Worm (Caenorhabditis elegans) whole organism, L4 larva: Measurements from ENCODE around the gene F23F12.12.

Source experiments
- D1046.2 ChIP-seq: fragments of 200-800 bp; sonication (Bioruptor generic); IDR thresholded peaks from 2 replicates; pipeline ENCODE4 v1.3.6; 2022; ENCODE audit warnings: missing genetic modification characterization, missing compliant biosample characterization
- F49E8.2 ChIP-seq: sonication (generic microtip); optimal IDR thresholded peaks from 2 replicates; lab custom pipeline; 2016; ENCODE audit warnings: missing compliant biosample characterization, mild to moderate bottlenecking, missing genetic modification characterization, borderline replicate concordance
- Y105C5A.15 ChIP-seq: fragments of 200-800 bp; sonication (Bioruptor generic); IDR thresholded peaks from 2 replicates; pipeline ENCODE4 v1.3.6; 2022; ENCODE audit warnings: missing genetic modification characterization, missing compliant biosample characterization
- Y48G9A.11 ChIP-seq: fragments of 200-800 bp; sonication (Bioruptor generic); IDR thresholded peaks from 2 replicates; pipeline ENCODE4 v1.3.6; 2022; ENCODE audit warnings: missing genetic modification reagents, missing genetic modification characterization, missing compliant biosample characterization
- Y5F2A.4 ChIP-seq: fragments of 200-800 bp; sonication (Bioruptor generic); optimal IDR thresholded peaks from 2 replicates; lab custom pipeline; 2018; ENCODE audit warnings: mild to moderate bottlenecking, missing genetic modification characterization, missing compliant biosample characterization
- aha-1 ChIP-seq: fragments of 150-350 bp; peaks from one replicate; lab custom pipeline; 2014; ENCODE audit warnings: missing biosample characterization, missing genetic modification characterization
- aly-2 ChIP-seq: sonication (generic microtip); optimal IDR thresholded peaks from 2 replicates; lab custom pipeline; 2018; ENCODE audit warnings: missing biosample characterization, missing genetic modification characterization
- ama-1 ChIP-seq: fragments of 150-350 bp; optimal IDR thresholded peaks from 2 replicates; lab custom pipeline; 2014; ENCODE audit warnings: inconsistent platforms, mixed read lengths
- attf-4 ChIP-seq: sonication (generic microtip); optimal IDR thresholded peaks from 3 replicates; lab custom pipeline; 2017; ENCODE audit warnings: missing biosample characterization, missing genetic modification characterization
- ceh-28 ChIP-seq: fragments of 150-350 bp; optimal IDR thresholded peaks from 2 replicates; lab custom pipeline; 2014; ENCODE audit warnings: missing biosample characterization, missing genetic modification reagents, missing genetic modification characterization
- ceh-82 ChIP-seq: sonication (generic microtip); optimal IDR thresholded peaks from 2 replicates; lab custom pipeline; 2017; ENCODE audit warnings: missing biosample characterization, missing genetic modification characterization
- daf-19 ChIP-seq: fragments of 200-800 bp; sonication (Bioruptor generic); conservative IDR thresholded peaks from 2 replicates; pipeline ENCODE4 v1.3.6; 2022; ENCODE audit warnings: missing genetic modification characterization, missing compliant biosample characterization
- dmd-6 ChIP-seq: fragments of 200-800 bp; sonication (Bioruptor generic); IDR thresholded peaks from 2 replicates; pipeline ENCODE4 v1.3.6; 2022; ENCODE audit warnings: missing genetic modification reagents, missing genetic modification characterization, missing compliant biosample characterization
- dpl-1 ChIP-seq: fragments of 150-350 bp; optimal IDR thresholded peaks from 2 replicates; lab custom pipeline; 2014; ENCODE audit warnings: missing biosample characterization, missing genetic modification reagents, missing genetic modification characterization
- dve-1 ChIP-seq: sonication (generic microtip); optimal IDR thresholded peaks from 2 replicates; lab custom pipeline; 2017; ENCODE audit warnings: antibody characterized with exemption, mild to moderate bottlenecking, missing genetic modification characterization, missing compliant biosample characterization; ENCODE audit not compliant: insufficient read depth
- egl-43 ChIP-seq: fragments of 200-800 bp; sonication (Bioruptor generic); IDR thresholded peaks from 2 replicates; pipeline ENCODE4 v1.3.6; 2022; ENCODE audit warnings: missing genetic modification reagents, missing genetic modification characterization, missing compliant biosample characterization
- fkh-10 ChIP-seq: fragments of 150-350 bp; optimal IDR thresholded peaks from 2 replicates; lab custom pipeline; 2014; ENCODE audit warnings: missing biosample characterization, missing genetic modification reagents, missing genetic modification characterization
- lin-1 ChIP-seq: fragments of 200-800 bp; sonication (Bioruptor generic); IDR thresholded peaks from 2 replicates; pipeline ENCODE4 v1.3.6; 2022; ENCODE audit warnings: missing genetic modification reagents, missing genetic modification characterization, missing compliant biosample characterization
- lin-29 ChIP-seq: fragments of 200-800 bp; sonication (Bioruptor generic); IDR thresholded peaks from 2 replicates; pipeline ENCODE4 v1.3.6; 2022; ENCODE audit warnings: missing genetic modification reagents, missing genetic modification characterization, missing compliant biosample characterization
- lin-38 ChIP-seq: fragments of 200-800 bp; sonication (Bioruptor generic); IDR thresholded peaks from 2 replicates; pipeline ENCODE4 v1.3.6; 2022; ENCODE audit warnings: missing genetic modification reagents, missing genetic modification characterization, missing compliant biosample characterization
- lsy-2 ChIP-seq, 2 experiments: fragments of 150-350 bp in 1 of 2; sonication (generic microtip) in 1 of 2; optimal IDR thresholded peaks; 2 replicates each; lab custom pipeline; 2014 to 2017; ENCODE audit warnings: missing biosample characterization in 2 of 2, missing genetic modification characterization in 2 of 2
- madf-5 ChIP-seq, 2 experiments: fragments of 200-800 bp; sonication (Bioruptor generic); IDR thresholded peaks; 2 replicates each; pipeline ENCODE4 v1.3.6; 2022; ENCODE audit warnings: missing compliant biosample characterization in 2 of 2, missing genetic modification characterization in 2 of 2
- mdt-29 ChIP-seq: fragments of 200-800 bp; sonication (Bioruptor generic); IDR thresholded peaks from 2 replicates; pipeline ENCODE4 v1.3.6; 2022; ENCODE audit warnings: missing genetic modification reagents, missing genetic modification characterization, missing compliant biosample characterization
- mep-1 ChIP-seq: fragments of 150-350 bp; sonication (generic microtip); optimal IDR thresholded peaks from 3 replicates; lab custom pipeline; 2014; ENCODE audit warnings: missing biosample characterization, missing genetic modification characterization
- mes-2 ChIP-seq: sonication (generic microtip); optimal IDR thresholded peaks from 2 replicates; lab custom pipeline; 2016; ENCODE audit warnings: missing genotype, mild to moderate bottlenecking, missing genetic modification characterization, missing compliant biosample characterization; ENCODE audit not compliant: poor library complexity, severe bottlenecking
- mxl-3 ChIP-seq: fragments of 200-800 bp; sonication (Bioruptor generic); optimal IDR thresholded peaks from 2 replicates; lab custom pipeline; 2018; ENCODE audit warnings: mild to moderate bottlenecking, missing genetic modification characterization, missing compliant biosample characterization
- nhr-10 ChIP-seq: fragments of 150-350 bp; optimal IDR thresholded peaks from 2 replicates; lab custom pipeline; 2014; ENCODE audit warnings: missing biosample characterization, missing genetic modification characterization
- nhr-102 ChIP-seq: sonication (generic microtip); optimal IDR thresholded peaks from 2 replicates; lab custom pipeline; 2016; ENCODE audit warnings: mild to moderate bottlenecking, missing genetic modification characterization, moderate library complexity, missing compliant biosample characterization
- nhr-25 ChIP-seq: sonication (generic microtip); optimal IDR thresholded peaks from 2 replicates; lab custom pipeline; 2017; ENCODE audit warnings: missing genetic modification characterization, mild to moderate bottlenecking, missing compliant biosample characterization, antibody characterized with exemption, moderate library complexity, borderline replicate concordance; ENCODE audit not compliant: insufficient read depth
- nhr-41 ChIP-seq: fragments of 200-800 bp; sonication (Bioruptor generic); IDR thresholded peaks from 2 replicates; pipeline ENCODE4 v1.3.6; 2022; ENCODE audit warnings: missing genetic modification reagents, missing genetic modification characterization, missing compliant biosample characterization
- nhr-48 ChIP-seq: sonication (generic microtip); optimal IDR thresholded peaks from 2 replicates; lab custom pipeline; 2016; ENCODE audit warnings: mild to moderate bottlenecking, missing genetic modification characterization, missing compliant biosample characterization
- nhr-76 ChIP-seq: fragments of 150-350 bp; optimal IDR thresholded peaks from 2 replicates; lab custom pipeline; 2014; ENCODE audit warnings: missing biosample characterization, missing genetic modification characterization
- pha-4 ChIP-seq, 2 experiments: fragments of 150-350 bp in 1 of 2; fragments of 200-800 bp in 1 of 2; sonication (Bioruptor generic) in 1 of 2; IDR thresholded peaks in 1 of 2; optimal IDR thresholded peaks in 1 of 2; 2 replicates each; pipeline versions ENCODE4 v1.3.6 to Lab custom; 2014 to 2022; ENCODE audit warnings: missing genetic modification characterization in 2 of 2, missing genetic modification reagents in 2 of 2, missing biosample characterization in 1 of 2, missing compliant biosample characterization in 1 of 2
- php-3 ChIP-seq: fragments of 200-800 bp; sonication (Bioruptor generic); IDR thresholded peaks from 2 replicates; pipeline ENCODE4 v1.3.6; 2022; ENCODE audit warnings: missing genetic modification reagents, missing genetic modification characterization, missing compliant biosample characterization
- pqm-1 ChIP-seq: sonication (generic microtip); optimal IDR thresholded peaks from 2 replicates; lab custom pipeline; 2017; ENCODE audit warnings: missing biosample characterization, missing genetic modification characterization
- sdz-12 ChIP-seq: fragments of 200-800 bp; sonication (Bioruptor generic); optimal IDR thresholded peaks from 2 replicates; lab custom pipeline; 2018; ENCODE audit warnings: mild to moderate bottlenecking, missing genetic modification characterization, missing compliant biosample characterization
- set-16 ChIP-seq: fragments of 200-800 bp; sonication (Bioruptor generic); IDR thresholded peaks from 2 replicates; pipeline ENCODE4 v1.3.6; 2022; ENCODE audit warnings: missing genetic modification reagents, missing genetic modification characterization, missing compliant biosample characterization
- skn-1 ChIP-seq: fragments of 150-350 bp; optimal IDR thresholded peaks from 2 replicates; lab custom pipeline; 2014; ENCODE audit warnings: missing biosample characterization, missing genetic modification characterization
- snpc-4 ChIP-seq: fragments of 150-350 bp; optimal IDR thresholded peaks from 2 replicates; lab custom pipeline; 2014; ENCODE audit warnings: missing biosample characterization, missing genetic modification characterization
- spr-1 ChIP-seq: sonication (generic microtip); optimal IDR thresholded peaks from 2 replicates; lab custom pipeline; 2016; ENCODE audit warnings: mild to moderate bottlenecking, missing genetic modification characterization, missing compliant biosample characterization
- tag-97 ChIP-seq: fragments of 200-800 bp; sonication (Bioruptor generic); IDR thresholded peaks from 2 replicates; pipeline ENCODE4 v1.3.6; 2022; ENCODE audit warnings: missing genetic modification characterization, missing compliant biosample characterization
- tra-1 ChIP-seq: fragments of 200-800 bp; sonication (Bioruptor generic); IDR thresholded peaks from 2 replicates; pipeline ENCODE4 v1.3.6; 2022; ENCODE audit warnings: missing genetic modification reagents, missing genetic modification characterization, missing compliant biosample characterization
- unc-62 ChIP-seq, 3 experiments: fragments of 150-350 bp in 1 of 3; sonication (generic microtip); optimal IDR thresholded peaks in 2 of 3; peaks in 1 of 3; 1 replicate in 1 of 3; 2 replicates in 2 of 3; lab custom pipeline; 2014 to 2017; ENCODE audit warnings: missing biosample characterization in 3 of 3, missing genetic modification characterization in 3 of 3, missing genetic modification reagents in 3 of 3, missing genotype in 1 of 3
- zfp-2 ChIP-seq: sonication (generic microtip); optimal IDR thresholded peaks from 2 replicates; lab custom pipeline; 2016; ENCODE audit warnings: mild to moderate bottlenecking, missing genetic modification characterization, missing compliant biosample characterization
- zip-2 ChIP-seq: fragments of 150-350 bp; optimal IDR thresholded peaks from 2 replicates; lab custom pipeline; 2014; ENCODE audit warnings: missing biosample characterization, missing genetic modification characterization
- ztf-11 ChIP-seq: fragments of 150-350 bp; optimal IDR thresholded peaks from 2 replicates; lab custom pipeline; 2014; ENCODE audit warnings: missing biosample characterization, missing genetic modification characterization

Gene F23F12.12

DNA sequence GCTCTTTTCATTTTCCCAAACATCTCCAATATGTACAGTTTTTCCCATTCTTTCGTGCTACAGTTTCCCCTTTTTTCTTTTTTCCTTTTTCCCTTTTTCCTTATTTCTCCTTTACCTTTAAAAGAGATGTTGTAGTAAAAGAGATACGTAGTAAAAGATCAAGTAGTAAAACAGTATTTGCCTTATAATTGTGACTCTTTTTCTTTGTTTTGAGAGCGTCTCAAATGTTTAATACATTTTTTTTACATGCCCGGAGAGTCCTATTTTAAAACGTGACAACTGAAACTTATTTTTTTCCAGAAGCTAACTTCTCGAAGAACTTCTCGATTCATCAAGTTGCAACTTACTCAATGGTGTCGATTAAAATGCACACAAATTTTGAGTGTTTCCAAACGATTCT is at the start of gene F23F12.12:
Gene F23F12.12, plus strand, starts transcription at position 301 of the 400 bp plus-strand sequence.
- TF ChIP-seq mxl-3 (GFP tag; lab: Kevin White, UChicago) (no peak), set-16 (GFP tag; lab: Robert Waterston, UW) (no peak), dpl-1 (no peak)

DNA sequence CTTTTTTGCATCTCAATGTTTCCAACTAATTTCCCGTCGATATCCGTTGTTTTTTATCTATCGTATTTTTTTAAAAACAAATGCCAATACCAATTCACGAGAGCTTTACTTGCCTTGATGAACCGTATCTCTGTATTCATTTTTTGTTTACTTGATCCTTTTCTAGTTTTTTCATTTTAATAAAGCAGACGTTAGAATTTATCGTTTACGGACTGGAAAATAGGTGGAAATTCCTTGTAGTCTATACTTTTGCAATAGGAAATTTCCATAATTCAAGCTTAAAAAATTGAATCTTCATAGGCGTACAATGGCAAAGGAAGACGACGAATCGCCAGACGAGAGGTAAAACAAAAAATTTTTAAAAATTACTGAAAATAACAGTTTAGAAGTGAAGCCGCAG is 48.1 kb upstream of the F23F12.12 start, which contains the start of gene algn-1:
Gene algn-1, plus strand, starts transcription at position 301 of the 400 bp plus-strand sequence.
- TF ChIP-seq dmd-6: no peak
- TF ChIP-seq daf-19 (GFP tag; lab: Robert Waterston, UW): no peak
- TF ChIP-seq aha-1 (tag; lab: Kevin White, UChicago): peak; percentile 49
- TF ChIP-seq spr-1 (tag; lab: Kevin White, UChicago): no peak
- TF ChIP-seq Y105C5A.15 (GFP tag; lab: Robert Waterston, UW): 0 out of 2 replicates have a peak, but pooled peaks have one; percentile 18
- TF ChIP-seq sdz-12 (GFP tag; lab: Kevin White, UChicago): no peak
- no peak for TF ChIP-seq nhr-25 (tag; lab: Kevin White, UChicago)

DNA sequence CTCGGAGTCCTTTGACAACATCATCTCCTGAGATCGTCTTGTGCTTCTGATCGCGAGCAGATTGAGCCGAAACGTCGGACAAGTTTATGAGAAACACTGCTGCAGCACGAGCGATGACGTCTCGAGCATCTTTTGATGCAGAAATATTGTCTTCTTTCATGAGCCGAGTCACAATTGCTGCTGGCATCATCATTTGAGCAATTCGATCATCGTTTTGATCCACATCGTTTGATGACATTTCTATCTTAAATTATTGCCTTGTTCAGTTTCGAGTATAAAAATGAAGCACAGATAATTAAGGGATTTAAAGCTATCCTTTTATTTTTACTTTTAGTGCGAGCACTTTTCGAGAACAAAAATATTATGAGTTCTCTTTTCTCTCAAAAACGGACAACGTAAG is 45.3 kb upstream of the F23F12.12 start, which contains the start of gene T26A5.8:
Gene T26A5.8, minus strand, starts transcription at position 247 of the 400 bp plus-strand sequence.
- TF ChIP-seq ceh-28 (tag; lab: Kevin White, UChicago): no peak
- no peak for TF ChIP-seq nhr-76
- no peak for TF ChIP-seq php-3 (GFP tag; lab: Robert Waterston, UW)
- no peak for TF ChIP-seq dve-1 (tag; lab: Kevin White, UChicago)
- no peak for TF ChIP-seq F49E8.2 (tag; lab: Kevin White, UChicago)
- TF ChIP-seq pqm-1 (tag; lab: Kevin White, UChicago): no peak
- peak; percentile 62 for TF ChIP-seq Y48G9A.11
- TF ChIP-seq Y5F2A.4 (GFP tag; lab: Kevin White, UChicago): peak; percentile 14
- no peak for TF ChIP-seq egl-43 (GFP tag; lab: Robert Waterston, UW)
- TF ChIP-seq lin-1 (GFP tag; lab: Robert Waterston, UW): 0 out of 2 replicates have a peak, but pooled peaks have one; percentile 7
- no peak for TF ChIP-seq nhr-41 (GFP tag; lab: Robert Waterston, UW)
- TF ChIP-seq skn-1 (tag; lab: Kevin White, UChicago): no peak
- TF ChIP-seq nhr-48 (tag; lab: Kevin White, UChicago): no peak
- no peak for TF ChIP-seq aly-2 (tag; lab: Kevin White, UChicago)
- TF ChIP-seq zfp-2 (tag; lab: Kevin White, UChicago): no peak
- TF ChIP-seq nhr-102 (tag; lab: Kevin White, UChicago): peak; percentile 61
- peak; percentile 93 for TF ChIP-seq ama-1
- no peak for TF ChIP-seq zip-2 (tag; lab: Kevin White, UChicago)
- TF ChIP-seq madf-5 (GFP tag; IDR thresholded peaks at IDR 0.05; lab: Robert Waterston, UW): no peak
- peak; percentile 19 for TF ChIP-seq mes-2 (tag; lab: Kevin White, UChicago)
- peak; percentile 20 for TF ChIP-seq spr-1 (tag; lab: Kevin White, UChicago)
- no peak for TF ChIP-seq D1046.2 (GFP tag; lab: Robert Waterston, UW)
- no peak for TF ChIP-seq snpc-4 (tag; lab: Kevin White, UChicago)
- TF ChIP-seq nhr-10 (tag; lab: Kevin White, UChicago): no peak
- TF ChIP-seq ztf-11 (tag; lab: Kevin White, UChicago): no peak
- no peak for TF ChIP-seq tra-1 (GFP tag; lab: Robert Waterston, UW)
- TF ChIP-seq lin-29 (GFP tag; lab: Robert Waterston, UW): no peak
- peak in 1 of 2 experiments; percentile 33 for TF ChIP-seq unc-62 (GFP tag; optimal IDR thresholded peaks at IDR 0.05 in 1 of 2; lab: Kevin White, UChicago)
- TF ChIP-seq unc-62 (tag; optimal IDR thresholded peaks at IDR 0.05; lab: Kevin White, UChicago): no peak
- peak; percentile 60 for TF ChIP-seq lin-38 (GFP tag; lab: Robert Waterston, UW)
- no peak for TF ChIP-seq fkh-10 (GFP tag; lab: Kevin White, UChicago)
- TF ChIP-seq dmd-6: 0 out of 2 replicates have a peak, but pooled peaks have one; percentile 18
- TF ChIP-seq attf-4 (tag; lab: Kevin White, UChicago): no peak
- TF ChIP-seq mdt-29 (GFP tag; lab: Robert Waterston, UW): no peak
- TF ChIP-seq mep-1: peak; percentile 61
- peak in 1 of 2 experiments; percentile 53 for TF ChIP-seq lsy-2 (tag; optimal IDR thresholded peaks at IDR 0.05; lab: Kevin White, UChicago)
- TF ChIP-seq tag-97 (GFP tag; lab: Robert Waterston, UW): no peak
- no peak for TF ChIP-seq ceh-82 (tag; lab: Kevin White, UChicago)
- TF ChIP-seq pha-4 (GFP tag; IDR thresholded peaks at IDR 0.05; lab: Robert Waterston, UW): peak; percentile 52; the same call in 1 of the 2 replicates
- TF ChIP-seq pha-4 (tag; optimal IDR thresholded peaks at IDR 0.05; lab: Kevin White, UChicago): no peak
- no peak for TF ChIP-seq nhr-25 (tag; lab: Kevin White, UChicago)
